Fruit fly (Drosophila melanogaster) whole organism, embryonic: ENCODE measurements around the gene CG15296.

ENCODE experiments used
- CG10267 ChIP-seq: fragments of 200-800 bp; sonication (Bioruptor generic); optimal IDR thresholded peaks from 2 replicates; lab custom pipeline; 2018; ENCODE audit warnings: missing biosample characterization, mild to moderate bottlenecking, missing genetic modification characterization, moderate library complexity
- CG10274 ChIP-seq: fragments of 200-800 bp; sonication (Bioruptor generic); optimal IDR thresholded peaks from 3 replicates; lab custom pipeline; 2017; ENCODE audit warnings: missing biosample characterization, mild to moderate bottlenecking, missing genetic modification characterization
- CG10979 ChIP-seq: fragments of 200-800 bp; sonication (Bioruptor generic); optimal IDR thresholded peaks from 2 replicates; lab custom pipeline; 2018; ENCODE audit warnings: missing biosample characterization, mild to moderate bottlenecking, missing genetic modification characterization, moderate library complexity
- CG11398 ChIP-seq: fragments of 200-800 bp; sonication (Bioruptor generic); optimal IDR thresholded peaks from 2 replicates; lab custom pipeline; 2016; ENCODE audit warnings: missing biosample characterization, missing genetic modification characterization
- CG13123 ChIP-seq: fragments of 200-800 bp; sonication (Bioruptor generic); optimal IDR thresholded peaks from 2 replicates; lab custom pipeline; 2016; ENCODE audit warnings: missing biosample characterization, missing genetic modification characterization
- CG14014 ChIP-seq: fragments of 200-800 bp; sonication (Bioruptor generic); IDR thresholded peaks from 2 replicates; pipeline ENCODE4 v1.3.6; 2022; ENCODE audit warnings: missing biosample characterization, missing genetic modification characterization
- CG14667 ChIP-seq: fragments of 200-800 bp; sonication (Bioruptor generic); IDR thresholded peaks from 2 replicates; pipeline ENCODE4 v1.3.6; 2022; ENCODE audit warnings: missing biosample characterization, missing genetic modification characterization
- CG15073 ChIP-seq: fragments of 200-800 bp; sonication (Bioruptor generic); optimal IDR thresholded peaks from 2 replicates; lab custom pipeline; 2016; ENCODE audit warnings: missing biosample characterization, missing genetic modification characterization
- CG15269 ChIP-seq: fragments of 200-800 bp; sonication (Bioruptor generic); optimal IDR thresholded peaks from 2 replicates; lab custom pipeline; 2018; ENCODE audit warnings: missing biosample characterization, mild to moderate bottlenecking, missing genetic modification characterization, moderate library complexity
- CG17328 ChIP-seq: fragments of 200-800 bp; sonication (Bioruptor generic); IDR thresholded peaks from 2 replicates; pipeline ENCODE4 v1.3.6; 2022; ENCODE audit warnings: missing biosample characterization, missing genetic modification characterization
- CG17359 ChIP-seq: fragments of 200-800 bp; sonication (Bioruptor generic); optimal IDR thresholded peaks from 3 replicates; lab custom pipeline; 2018; ENCODE audit warnings: missing biosample characterization, mild to moderate bottlenecking, missing genetic modification characterization, moderate library complexity
- CG3726 ChIP-seq: fragments of 200-800 bp; sonication (Bioruptor generic); IDR thresholded peaks from 3 replicates; pipeline ENCODE4, ENCODE4 v1.3.6; 2022; ENCODE audit warnings: missing biosample characterization, missing genetic modification characterization
- CG4617 ChIP-seq: fragments of 200-800 bp; sonication (Bioruptor generic); optimal IDR thresholded peaks from 3 replicates; lab custom pipeline; 2016; ENCODE audit warnings: missing biosample characterization, missing genetic modification characterization, borderline replicate concordance
- CG4820 ChIP-seq: fragments of 200-800 bp; sonication (Bioruptor generic); optimal IDR thresholded peaks from 3 replicates; lab custom pipeline; 2016; ENCODE audit warnings: missing biosample characterization, missing genetic modification characterization
- CG6791 ChIP-seq: fragments of 200-800 bp; sonication (Bioruptor generic); IDR thresholded peaks from 3 replicates; pipeline ENCODE4 v1.3.6; 2022; ENCODE audit warnings: missing biosample characterization, missing genetic modification characterization; ENCODE audit not compliant: partially characterized antibody
- CG7271 ChIP-seq: fragments of 200-800 bp; sonication (Bioruptor generic); optimal IDR thresholded peaks from 2 replicates; lab custom pipeline; 2018; ENCODE audit warnings: missing biosample characterization, mild to moderate bottlenecking, missing genetic modification characterization, moderate library complexity
- CG7357 ChIP-seq: fragments of 200-800 bp; sonication (Bioruptor generic); IDR thresholded peaks from 3 replicates; pipeline ENCODE4 v1.3.6; 2022; ENCODE audit warnings: missing biosample characterization, missing genetic modification characterization
- CG7963 ChIP-seq: fragments of 200-800 bp; sonication (Bioruptor generic); IDR thresholded peaks from 3 replicates; pipeline ENCODE4 v1.3.6; 2022; ENCODE audit warnings: missing biosample characterization, missing genetic modification characterization; ENCODE audit not compliant: partially characterized antibody
- CG9215 ChIP-seq: fragments of 200-800 bp; sonication (Bioruptor generic); IDR thresholded peaks from 2 replicates; pipeline ENCODE4 v1.3.6; 2022; ENCODE audit warnings: missing biosample characterization, missing genetic modification characterization
- CG9437 ChIP-seq: fragments of 200-800 bp; sonication (Bioruptor generic); optimal IDR thresholded peaks from 2 replicates; lab custom pipeline; 2018; ENCODE audit warnings: missing biosample characterization, mild to moderate bottlenecking, missing genetic modification characterization
- CrebB ChIP-seq: fragments of 200-800 bp; sonication (Bioruptor generic); optimal IDR thresholded peaks from 3 replicates; lab custom pipeline; 2018; ENCODE audit warnings: missing biosample characterization, mild to moderate bottlenecking, missing genetic modification characterization
- Doc2 ChIP-seq: fragments of 200-800 bp; sonication (Bioruptor generic); IDR thresholded peaks from 2 replicates; pipeline ENCODE4 v1.3.6; 2022; ENCODE audit warnings: missing biosample characterization, missing genetic modification characterization
- Gug ChIP-seq: fragments of 200-800 bp; sonication (Bioruptor generic); IDR thresholded peaks from 4 replicates; pipeline ENCODE4 v1.3.6; 2022; ENCODE audit warnings: missing biosample characterization, missing genetic modification characterization
- HLH54F ChIP-seq: fragments of 200-800 bp; sonication (Bioruptor generic); optimal IDR thresholded peaks from 3 replicates; lab custom pipeline; 2016; ENCODE audit warnings: missing biosample characterization, missing genetic modification characterization
- Hey ChIP-seq: fragments of 200-800 bp; sonication (Bioruptor generic); optimal IDR thresholded peaks from 3 replicates; lab custom pipeline; 2018; ENCODE audit warnings: missing biosample characterization, mild to moderate bottlenecking, missing genetic modification characterization
- Hr51 ChIP-seq, 2 experiments: fragments of 200-800 bp; sonication (Bioruptor generic); optimal IDR thresholded peaks; 2 replicates in 1 of 2; 3 replicates in 1 of 2; lab custom pipeline; 2016 to 2018; ENCODE audit warnings: missing biosample characterization in 2 of 2, missing genetic modification characterization in 2 of 2, mild to moderate bottlenecking in 1 of 2, moderate library complexity in 1 of 2
- Jarid2 ChIP-seq: fragments of 200-800 bp; sonication (Bioruptor generic); optimal IDR thresholded peaks from 3 replicates; lab custom pipeline; 2017; ENCODE audit warnings: mild to moderate bottlenecking, missing biosample characterization, missing genetic modification reagents, missing genetic modification characterization
- Kr ChIP-seq: fragments of 200-800 bp; sonication (Bioruptor generic); optimal IDR thresholded peaks from 2 replicates; lab custom pipeline; 2017; ENCODE audit warnings: missing biosample characterization, mild to moderate bottlenecking, missing genetic modification characterization
- Lhr ChIP-seq: fragments of 200-800 bp; sonication (Bioruptor generic); optimal IDR thresholded peaks from 3 replicates; lab custom pipeline; 2017; ENCODE audit warnings: mild to moderate bottlenecking, missing biosample characterization, missing genetic modification reagents, missing genetic modification characterization
- ash1 ChIP-seq: fragments of 200-800 bp; sonication (Bioruptor generic); optimal IDR thresholded peaks from 2 replicates; lab custom pipeline; 2018; ENCODE audit warnings: missing biosample characterization, mild to moderate bottlenecking, missing genetic modification characterization
- cas ChIP-seq: fragments of 200-800 bp; sonication (Bioruptor generic); IDR thresholded peaks from 2 replicates; pipeline ENCODE4 v1.3.6; 2022; ENCODE audit warnings: missing biosample characterization, missing genetic modification characterization
- da ChIP-seq: fragments of 200-800 bp; sonication (Bioruptor generic); optimal IDR thresholded peaks from 2 replicates; lab custom pipeline; 2016; ENCODE audit warnings: missing biosample characterization, missing genetic modification characterization
- en ChIP-seq: fragments of 200-800 bp; sonication (Bioruptor generic); optimal IDR thresholded peaks from 2 replicates; lab custom pipeline; 2016; ENCODE audit warnings: missing biosample characterization, missing genetic modification characterization
- esg ChIP-seq: fragments of 200-800 bp; sonication (Bioruptor generic); conservative IDR thresholded peaks from 2 replicates; pipeline ENCODE4 v1.3.6; 2022; ENCODE audit warnings: missing biosample characterization, missing genetic modification characterization
- grau ChIP-seq: fragments of 200-800 bp; optimal IDR thresholded peaks from 3 replicates; lab custom pipeline; 2019; ENCODE audit warnings: missing biosample characterization, mild to moderate bottlenecking, missing genetic modification characterization, moderate library complexity
- gro ChIP-seq: fragments of 200-800 bp; sonication (Bioruptor generic); optimal IDR thresholded peaks from 2 replicates; lab custom pipeline; 2016; ENCODE audit warnings: missing biosample characterization, missing genetic modification characterization
- jing ChIP-seq: fragments of 200-800 bp; sonication (Bioruptor generic); optimal IDR thresholded peaks from 2 replicates; lab custom pipeline; 2018; ENCODE audit warnings: missing biosample characterization, mild to moderate bottlenecking, missing genetic modification characterization
- kni ChIP-seq: fragments of 200-800 bp; sonication (Bioruptor generic); optimal IDR thresholded peaks from 3 replicates; lab custom pipeline; 2017; ENCODE audit warnings: mild to moderate bottlenecking, missing biosample characterization, missing genetic modification reagents, missing genetic modification characterization
- knrl ChIP-seq: fragments of 200-800 bp; sonication (Bioruptor generic); IDR thresholded peaks from 3 replicates; pipeline ENCODE4 v1.3.6; 2022; ENCODE audit warnings: missing biosample characterization, missing genetic modification characterization; ENCODE audit not compliant: partially characterized antibody
- lov ChIP-seq, 2 experiments: fragments of 200-800 bp in 1 of 2; fragments of >200 bp in 1 of 2; sonication (Bioruptor generic) in 1 of 2; IDR thresholded peaks in 1 of 2; optimal IDR thresholded peaks in 1 of 2; 2 replicates in 1 of 2; 3 replicates in 1 of 2; pipeline versions ENCODE4 v1.3.6 to Lab custom; 2017 to 2022; ENCODE audit warnings: missing biosample characterization in 1 of 2, missing genetic modification characterization in 1 of 2
- mld ChIP-seq: fragments of 200-800 bp; sonication (Bioruptor generic); IDR thresholded peaks from 3 replicates; pipeline ENCODE4 v1.3.6; 2022; ENCODE audit warnings: missing biosample characterization, missing genetic modification characterization; ENCODE audit not compliant: partially characterized antibody
- nerfin-2 ChIP-seq: fragments of 200-800 bp; sonication (Bioruptor generic); IDR thresholded peaks from 2 replicates; pipeline ENCODE4 v1.3.6; 2022; ENCODE audit warnings: missing biosample characterization, missing genetic modification characterization; ENCODE audit not compliant: partially characterized antibody
- pfk ChIP-seq: fragments of 200-800 bp; sonication (Bioruptor generic); optimal IDR thresholded peaks from 2 replicates; lab custom pipeline; 2018; ENCODE audit warnings: missing biosample characterization, mild to moderate bottlenecking, missing genetic modification characterization, moderate library complexity
- sisA ChIP-seq: fragments of 200-800 bp; sonication (Bioruptor generic); IDR thresholded peaks from 2 replicates; pipeline ENCODE4 v1.3.6; 2022; ENCODE audit warnings: missing biosample characterization, missing genetic modification characterization
- so ChIP-seq: fragments of 200-800 bp; sonication (Bioruptor generic); IDR thresholded peaks from 3 replicates; pipeline ENCODE4 v1.3.6; 2022; ENCODE audit warnings: missing biosample characterization, missing genetic modification characterization
- sob ChIP-seq: fragments of 200-800 bp; sonication (Bioruptor generic); IDR thresholded peaks from 2 replicates; pipeline ENCODE4 v1.3.6; 2022; ENCODE audit warnings: missing biosample characterization, missing genetic modification characterization
- tap ChIP-seq: fragments of 200-800 bp; optimal IDR thresholded peaks from 3 replicates; lab custom pipeline; 2019; ENCODE audit warnings: missing biosample characterization, mild to moderate bottlenecking, missing genetic modification characterization, moderate library complexity
- tgo ChIP-seq: fragments of 200-800 bp; sonication (Bioruptor generic); IDR thresholded peaks from 3 replicates; pipeline ENCODE4 v1.3.6; 2022; ENCODE audit warnings: missing biosample characterization, missing genetic modification characterization
- ttk ChIP-seq: fragments of 200-800 bp; sonication (Bioruptor generic); IDR thresholded peaks from 2 replicates; pipeline ENCODE4 v2.1.2; 2022; ENCODE audit warnings: missing biosample characterization, missing genetic modification characterization
- zf30C ChIP-seq: fragments of 200-800 bp; sonication (Bioruptor generic); optimal IDR thresholded peaks from 3 replicates; lab custom pipeline; 2018; ENCODE audit warnings: missing biosample characterization, mild to moderate bottlenecking, missing genetic modification characterization

The CG15296 gene

dm6 chrX:10595813-10596212 is 29.4 kb upstream of the CG15296 start, which contains the start of the genes Hmr and CG2124 (continued):
- TF ChIP-seq Lhr = no peak
- TF ChIP-seq pfk = no peak
- TF ChIP-seq CG15073 = no peak
- TF ChIP-seq CG13123 (GFP tag; lab: Kevin White, UChicago) = no peak
- no peak for TF ChIP-seq Jarid2 (GFP tag; lab: Kevin White, UChicago)
- 0 out of 3 replicates have a peak, but pooled peaks have one; percentile 26 for TF ChIP-seq CG7963 (GFP tag; lab: Robert Waterston, UW)
- no peak for TF ChIP-seq esg (GFP tag; lab: Robert Waterston, UW)
- no peak for TF ChIP-seq CG7357 (GFP tag; lab: Robert Waterston, UW)
- peak; percentile 32 for TF ChIP-seq CG10267 (tag; lab: Kevin White, UChicago)
- no peak for TF ChIP-seq CG11398
- TF ChIP-seq gro = no peak
- TF ChIP-seq CG14014 (GFP tag; lab: Robert Waterston, UW) = no peak
- no peak for TF ChIP-seq da
- no peak for TF ChIP-seq so (GFP tag; lab: Robert Waterston, UW)
- TF ChIP-seq CG10979 (tag; lab: Kevin White, UChicago) = no peak
- no peak for TF ChIP-seq mld (GFP tag; lab: Robert Waterston, UW)
- TF ChIP-seq kni (GFP tag; lab: Kevin White, UChicago) = no peak
- TF ChIP-seq lov (optimal IDR thresholded peaks at IDR 0.05; lab: Kevin White, UChicago) = no peak
- TF ChIP-seq lov (GFP tag; IDR thresholded peaks at IDR 0.05; lab: Robert Waterston, UW) = no peak
- no peak for TF ChIP-seq sob (GFP tag; lab: Robert Waterston, UW)
- peak; percentile 64 for TF ChIP-seq CG9215 (GFP tag; lab: Robert Waterston, UW)
- no peak for TF ChIP-seq tgo (GFP tag; lab: Robert Waterston, UW)
- peak; percentile 60 for TF ChIP-seq CG9437 (GFP tag; lab: Kevin White, UChicago)
- TF ChIP-seq sisA (GFP tag; lab: Robert Waterston, UW) = no peak
- TF ChIP-seq ash1 (GFP tag; lab: Kevin White, UChicago) = no peak
- TF ChIP-seq Doc2 (GFP tag; lab: Robert Waterston, UW) = no peak
- no peak for TF ChIP-seq cas
- TF ChIP-seq Kr (GFP tag; lab: Kevin White, UChicago) = no peak
- TF ChIP-seq Gug (GFP tag; lab: Robert Waterston, UW) = no peak
- no peak for TF ChIP-seq CG7271 (tag; lab: Kevin White, UChicago)
- no peak for TF ChIP-seq CG17359 (tag; lab: Kevin White, UChicago)
- 0 out of 2 replicates have a peak, but pooled peaks have one; percentile 42 for TF ChIP-seq nerfin-2 (GFP tag; lab: Robert Waterston, UW)
- TF ChIP-seq zf30C (GFP tag; lab: Kevin White, UChicago) = no peak
- peak; percentile 70; the same call in 2 of the 3 replicates for TF ChIP-seq CG6791 (GFP tag; lab: Robert Waterston, UW)
- peak; percentile 42; the same call in 2 of the 3 replicates for TF ChIP-seq knrl (GFP tag; lab: Robert Waterston, UW)
- TF ChIP-seq ttk (GFP tag; lab: Robert Waterston, UW) = no peak
- TF ChIP-seq tap = no peak
- no peak for TF ChIP-seq jing
- TF ChIP-seq CG4820 (GFP tag; lab: Kevin White, UChicago) = no peak
- TF ChIP-seq CG10274 (GFP tag; lab: Kevin White, UChicago) = no peak
- no peak for TF ChIP-seq CG14667 (GFP tag; lab: Robert Waterston, UW)
- TF ChIP-seq CrebB (tag; lab: Kevin White, UChicago) = no peak
- no peak for TF ChIP-seq en (GFP tag; lab: Kevin White, UChicago)
- no peak for TF ChIP-seq CG3726 (GFP tag; lab: Robert Waterston, UW)
- TF ChIP-seq CG17328 (GFP tag; lab: Robert Waterston, UW) = no peak
- no peak for TF ChIP-seq Hey
- TF ChIP-seq CG15269 (tag; lab: Kevin White, UChicago) = no peak
- TF ChIP-seq HLH54F (GFP tag; lab: Kevin White, UChicago) = no peak
- TF ChIP-seq Hr51 (GFP tag; optimal IDR thresholded peaks at IDR 0.05; lab: Kevin White, UChicago) = no peak
- no peak for TF ChIP-seq CG4617 (GFP tag; lab: Kevin White, UChicago)
- no peak for TF ChIP-seq grau
